Worm (Caenorhabditis elegans) whole organism, L1 larva: ENCODE results near the gene clec-60.
A peak's percentile ranks its signal among the peaks of the same experiment; 100 is the strongest.

Source experiments
- C04F5.9 ChIP-seq: sonication (generic microtip); optimal IDR thresholded peaks from 2 replicates; lab custom pipeline; 2016; ENCODE audit warnings: missing genetic modification characterization, missing compliant biosample characterization
- C16A3.4 ChIP-seq: fragments of 150-350 bp; optimal IDR thresholded peaks from 2 replicates; lab custom pipeline; 2014; ENCODE audit warnings: missing biosample characterization, missing genetic modification characterization
- C34B4.2 ChIP-seq: sonication (generic microtip); optimal IDR thresholded peaks from 2 replicates; lab custom pipeline; 2017; ENCODE audit warnings: mild to moderate bottlenecking, missing genetic modification characterization, missing compliant biosample characterization
- blmp-1 ChIP-seq: fragments of 150-350 bp; optimal IDR thresholded peaks from 2 replicates; lab custom pipeline; 2014; ENCODE audit warnings: missing biosample characterization, missing genetic modification characterization
- ceh-82 ChIP-seq, 3 experiments: fragments of 150-350 bp in 1 of 3; sonication (generic microtip) in 2 of 3; optimal IDR thresholded peaks; 2 replicates each; lab custom pipeline; 2014 to 2017; ENCODE audit warnings: missing biosample characterization in 3 of 3, missing genetic modification characterization in 3 of 3
- ces-1 ChIP-seq: fragments of 150-350 bp; optimal IDR thresholded peaks from 2 replicates; lab custom pipeline; 2014; ENCODE audit warnings: missing biosample characterization, missing genetic modification reagents, missing genetic modification characterization
- efl-1 ChIP-seq, 4 experiments: fragments of 150-350 bp; optimal IDR thresholded peaks in 3 of 4; peaks in 1 of 4; 1 replicate in 1 of 4; 2 replicates in 3 of 4; lab custom pipeline; 2014; ENCODE audit warnings: missing biosample characterization in 2 of 4, missing genetic modification characterization in 2 of 4, missing genetic modification reagents in 2 of 4
- egl-27 ChIP-seq, 2 experiments: fragments of 150-350 bp in 1 of 2; sonication (generic microtip); optimal IDR thresholded peaks; 3 replicates each; lab custom pipeline; 2017 to 2018; ENCODE audit warnings: missing biosample characterization in 2 of 2, missing genetic modification characterization in 2 of 2, missing genetic modification reagents in 2 of 2
- elt-3 ChIP-seq, 6 experiments: fragments of 150-350 bp in 1 of 6; sonication (generic microtip); optimal IDR thresholded peaks; 2 replicates each; lab custom pipeline; 2017 to 2018; ENCODE audit warnings: missing biosample characterization in 6 of 6, missing genetic modification characterization in 6 of 6, inconsistent platforms in 1 of 6
- ets-5 ChIP-seq: fragments of 200-800 bp; sonication (Bioruptor generic); IDR thresholded peaks from 2 replicates; pipeline ENCODE4 v1.3.6; 2022; ENCODE audit warnings: missing genetic modification characterization, missing compliant biosample characterization
- fos-1 ChIP-seq: fragments of 150-350 bp; optimal IDR thresholded peaks from 2 replicates; lab custom pipeline; 2014; ENCODE audit warnings: missing biosample characterization, missing genetic modification characterization
- hlh-17 ChIP-seq: fragments of 200-800 bp; sonication (Bioruptor generic); optimal IDR thresholded peaks from 2 replicates; lab custom pipeline; 2018; ENCODE audit warnings: missing genetic modification characterization, mild to moderate bottlenecking, missing compliant biosample characterization, moderate library complexity, borderline replicate concordance
- isw-1 ChIP-seq: fragments of 200-800 bp; sonication (Bioruptor generic); IDR thresholded peaks from 2 replicates; pipeline ENCODE4 v1.3.6; 2022; ENCODE audit warnings: missing genetic modification characterization, missing compliant biosample characterization
- jun-1 ChIP-seq: fragments of 150-350 bp; optimal IDR thresholded peaks from 2 replicates; lab custom pipeline; 2014; ENCODE audit warnings: missing biosample characterization, missing genetic modification reagents, missing genetic modification characterization
- lin-14 ChIP-seq: fragments of 200-800 bp; sonication (Bioruptor generic); optimal IDR thresholded peaks from 2 replicates; lab custom pipeline; 2018; ENCODE audit warnings: mild to moderate bottlenecking, missing genetic modification characterization, moderate library complexity, missing compliant biosample characterization
- lin-15B ChIP-seq: fragments of 150-350 bp; sonication (generic microtip); optimal IDR thresholded peaks from 3 replicates; lab custom pipeline; 2014; ENCODE audit warnings: missing biosample characterization, missing genetic modification characterization
- lin-35 ChIP-seq, 2 experiments: fragments of 150-350 bp; optimal IDR thresholded peaks; 2 replicates each; lab custom pipeline; 2014; ENCODE audit warnings: missing biosample characterization in 2 of 2, missing genetic modification characterization in 2 of 2, missing genetic modification reagents in 2 of 2
- lsy-2 ChIP-seq, 2 experiments: fragments of 150-350 bp; optimal IDR thresholded peaks; 2 replicates each; lab custom pipeline; 2014; ENCODE audit warnings: missing biosample characterization in 2 of 2, missing genetic modification characterization in 2 of 2
- mab-9 ChIP-seq: fragments of 200-800 bp; sonication (Bioruptor generic); IDR thresholded peaks from 2 replicates; pipeline ENCODE4 v1.3.6; 2022; ENCODE audit warnings: missing genetic modification reagents, missing genetic modification characterization, missing compliant biosample characterization
- nhr-20 ChIP-seq: sonication (generic microtip); optimal IDR thresholded peaks from 2 replicates; lab custom pipeline; 2016; ENCODE audit warnings: mild to moderate bottlenecking, missing genetic modification characterization, missing compliant biosample characterization
- nhr-237 ChIP-seq: fragments of 150-350 bp; optimal IDR thresholded peaks from 2 replicates; lab custom pipeline; 2014; ENCODE audit warnings: missing biosample characterization, missing genetic modification characterization
- nhr-47 ChIP-seq: sonication (generic microtip); optimal IDR thresholded peaks from 2 replicates; lab custom pipeline; 2016; ENCODE audit warnings: mild to moderate bottlenecking, missing genetic modification characterization, moderate library complexity, missing compliant biosample characterization
- nhr-71 ChIP-seq: sonication (generic microtip); optimal IDR thresholded peaks from 2 replicates; lab custom pipeline; 2016; ENCODE audit warnings: mild to moderate bottlenecking, missing genetic modification characterization, moderate library complexity, missing compliant biosample characterization
- nhr-76 ChIP-seq: sonication (generic microtip); optimal IDR thresholded peaks from 2 replicates; lab custom pipeline; 2017; ENCODE audit warnings: missing biosample characterization, missing genetic modification characterization
- nhr-85 ChIP-seq: sonication (generic microtip); peaks from one replicate; lab custom pipeline; 2016; ENCODE audit warnings: missing genetic modification characterization, inconsistent platforms, missing compliant biosample characterization
- pqm-1 ChIP-seq: sonication (generic microtip); optimal IDR thresholded peaks from 3 replicates; lab custom pipeline; 2017; ENCODE audit warnings: missing biosample characterization, missing genetic modification characterization
- rnt-1 ChIP-seq: sonication (generic microtip); optimal IDR thresholded peaks from 2 replicates; lab custom pipeline; 2016; ENCODE audit warnings: mild to moderate bottlenecking, missing genetic modification characterization, moderate library complexity, missing compliant biosample characterization
- skn-1 ChIP-seq: fragments of 150-350 bp; optimal IDR thresholded peaks from 2 replicates; lab custom pipeline; 2014; ENCODE audit warnings: missing biosample characterization, missing genetic modification characterization
- snu-23 ChIP-seq: sonication (generic microtip); optimal IDR thresholded peaks from 2 replicates; lab custom pipeline; 2016; ENCODE audit warnings: missing genetic modification characterization, missing compliant biosample characterization
- sox-4 ChIP-seq: sonication (generic microtip); optimal IDR thresholded peaks from 2 replicates; lab custom pipeline; 2016; ENCODE audit warnings: missing genetic modification characterization, missing compliant biosample characterization
- unc-30 ChIP-seq: sonication (generic microtip); optimal IDR thresholded peaks from 2 replicates; lab custom pipeline; 2017; ENCODE audit warnings: missing biosample characterization, missing genetic modification characterization
- unc-62 ChIP-seq: fragments of 150-350 bp; optimal IDR thresholded peaks from 2 replicates; lab custom pipeline; 2014; ENCODE audit warnings: missing biosample characterization, missing genetic modification reagents, missing genetic modification characterization
- unc-86 ChIP-seq: sonication (generic microtip); optimal IDR thresholded peaks from 2 replicates; lab custom pipeline; 2016; ENCODE audit warnings: missing genetic modification characterization, missing compliant biosample characterization
- unc-98 ChIP-seq: fragments of 200-800 bp; sonication (Bioruptor generic); IDR thresholded peaks from 2 replicates; pipeline ENCODE4 v1.3.6; 2022; ENCODE audit warnings: missing genetic modification characterization, missing compliant biosample characterization
- vab-15 ChIP-seq: sonication (generic microtip); optimal IDR thresholded peaks from 2 replicates; lab custom pipeline; 2017; ENCODE audit warnings: missing genotype, mild to moderate bottlenecking, missing genetic modification characterization, missing compliant biosample characterization
- xbp-1 ChIP-seq: sonication (generic microtip); optimal IDR thresholded peaks from 2 replicates; lab custom pipeline; 2016; ENCODE audit warnings: missing genetic modification characterization, missing compliant biosample characterization
- zag-1 ChIP-seq: fragments of 150-350 bp; optimal IDR thresholded peaks from 2 replicates; lab custom pipeline; 2014; ENCODE audit warnings: missing biosample characterization, missing genetic modification characterization
- zip-4 ChIP-seq: fragments of 200-800 bp; sonication (Bioruptor generic); optimal IDR thresholded peaks from 2 replicates; lab custom pipeline; 2018; ENCODE audit warnings: mild to moderate bottlenecking, missing genetic modification characterization, moderate library complexity, missing compliant biosample characterization
- ztf-11 ChIP-seq, 2 experiments: sonication (generic microtip); optimal IDR thresholded peaks; 2 replicates each; lab custom pipeline; 2016 to 2017; ENCODE audit warnings: missing genetic modification characterization in 2 of 2, missing biosample characterization in 1 of 2, missing compliant biosample characterization in 1 of 2
- ztf-4 ChIP-seq: fragments of 150-350 bp; optimal IDR thresholded peaks from 2 replicates; lab custom pipeline; 2014; ENCODE audit warnings: missing biosample characterization, missing genetic modification characterization

clec-60 gene

ce11 chrII:10523031-10523430, 41.4 kb upstream of the clec-60 start:
- peak; percentile 98 for TF ChIP-seq blmp-1 (tag; lab: Kevin White, UChicago)
- TF ChIP-seq sox-4 (tag; lab: Kevin White, UChicago) = no peak
- TF ChIP-seq, all 84 proteins: peak for 1

- TF ChIP-seq lin-14 = no peak
- no peak for TF ChIP-seq efl-1 (optimal IDR thresholded peaks at IDR 0.05; lab: Kevin White, UChicago)
- peak in 1 of 2 experiments; percentile 63 for TF ChIP-seq efl-1 (GFP tag; optimal IDR thresholded peaks at IDR 0.05 in 1 of 2; lab: Kevin White, UChicago)
These were observed 38.2 kb upstream of the clec-60 start for ce11 chrII:10519863-10520262.

ce11 chrII:10519017-10519416, 37.3 kb upstream of the clec-60 start, which contains the start of gene F59B10.4:
Gene F59B10.4 (minus strand): TSS chrII:10519117.
- TF ChIP-seq nhr-20 (tag; lab: Kevin White, UChicago) (peak; percentile 8), nhr-71 (tag; lab: Kevin White, UChicago) (peak; percentile 7), ztf-4 (no peak), skn-1 (tag; lab: Kevin White, UChicago) (no peak), nhr-85 (tag; lab: Kevin White, UChicago) (peak; percentile 84), snu-23 (GFP tag; lab: Kevin White, UChicago) (peak; percentile 2), lin-14 (peak; percentile 15), mab-9 (GFP tag; lab: Robert Waterston, UW) (no peak), C04F5.9 (tag; lab: Kevin White, UChicago) (no peak), blmp-1 (tag; lab: Kevin White, UChicago) (peak; percentile 16), elt-3 (tag; optimal IDR thresholded peaks at IDR 0.05; lab: Kevin White, UChicago) (peak in 1 of 6 experiments; percentile 8)

- TF ChIP-seq egl-27 (tag; optimal IDR thresholded peaks at IDR 0.05; lab: Kevin White, UChicago) = no peak
- TF ChIP-seq ztf-11 (tag; optimal IDR thresholded peaks at IDR 0.05; lab: Kevin White, UChicago) = no peak
- TF ChIP-seq nhr-71 (tag; lab: Kevin White, UChicago) = peak; percentile 25
- no peak for TF ChIP-seq ceh-82 (tag; optimal IDR thresholded peaks at IDR 0.05; lab: Kevin White, UChicago)
- TF ChIP-seq ets-5 (GFP tag; lab: Robert Waterston, UW) = no peak
- peak; percentile 49 for TF ChIP-seq snu-23 (GFP tag; lab: Kevin White, UChicago)
- no peak for TF ChIP-seq nhr-237 (tag; lab: Kevin White, UChicago)
- no peak for TF ChIP-seq nhr-76 (tag; lab: Kevin White, UChicago)
- TF ChIP-seq jun-1 (tag; lab: Kevin White, UChicago) = no peak
- TF ChIP-seq zip-4 (GFP tag; lab: Kevin White, UChicago) = no peak
- peak in 1 of 2 experiments; percentile 25 for TF ChIP-seq lsy-2 (tag; optimal IDR thresholded peaks at IDR 0.05; lab: Kevin White, UChicago)
- peak; percentile 74 for TF ChIP-seq blmp-1 (tag; lab: Kevin White, UChicago)
- TF ChIP-seq lin-14 = peak; percentile 71
- no peak for TF ChIP-seq unc-30
- TF ChIP-seq xbp-1 (tag; lab: Kevin White, UChicago) = no peak
- no peak for TF ChIP-seq vab-15
- no peak for TF ChIP-seq zag-1 (tag; lab: Kevin White, UChicago)
- TF ChIP-seq unc-62 (GFP tag; lab: Kevin White, UChicago) = no peak
- peak in 2 of 6 experiments; percentile 4 to 8 for TF ChIP-seq elt-3 (tag; optimal IDR thresholded peaks at IDR 0.05; lab: Kevin White, UChicago)
- peak; percentile 14 for TF ChIP-seq C16A3.4 (tag; lab: Kevin White, UChicago)
- TF ChIP-seq pqm-1 (tag; lab: Kevin White, UChicago) = no peak
- TF ChIP-seq rnt-1 = no peak
- TF ChIP-seq lin-15B = no peak
- no peak for TF ChIP-seq ces-1 (GFP tag; lab: Kevin White, UChicago)
- TF ChIP-seq nhr-20 (tag; lab: Kevin White, UChicago) = peak; percentile 48
- TF ChIP-seq lin-35 (GFP tag; optimal IDR thresholded peaks at IDR 0.05; lab: Kevin White, UChicago) = peak in 1 of 2 experiments; percentile 24
- TF ChIP-seq nhr-47 (tag; lab: Kevin White, UChicago) = no peak
- TF ChIP-seq hlh-17 (GFP tag; lab: Kevin White, UChicago) = no peak
- TF ChIP-seq isw-1 (GFP tag; lab: Robert Waterston, UW) = no peak
- TF ChIP-seq unc-98 = no peak
- TF ChIP-seq fos-1 = no peak
- peak; percentile 63 for TF ChIP-seq nhr-85 (tag; lab: Kevin White, UChicago)
- TF ChIP-seq unc-86 (tag; lab: Kevin White, UChicago) = no peak
- TF ChIP-seq C34B4.2 (tag; lab: Kevin White, UChicago) = no peak
These were observed 34.7 kb upstream of the clec-60 start for ce11 chrII:10516375-10516774.
